Worm (Caenorhabditis elegans): ENCODE results near the gene far-6.

DNA sequence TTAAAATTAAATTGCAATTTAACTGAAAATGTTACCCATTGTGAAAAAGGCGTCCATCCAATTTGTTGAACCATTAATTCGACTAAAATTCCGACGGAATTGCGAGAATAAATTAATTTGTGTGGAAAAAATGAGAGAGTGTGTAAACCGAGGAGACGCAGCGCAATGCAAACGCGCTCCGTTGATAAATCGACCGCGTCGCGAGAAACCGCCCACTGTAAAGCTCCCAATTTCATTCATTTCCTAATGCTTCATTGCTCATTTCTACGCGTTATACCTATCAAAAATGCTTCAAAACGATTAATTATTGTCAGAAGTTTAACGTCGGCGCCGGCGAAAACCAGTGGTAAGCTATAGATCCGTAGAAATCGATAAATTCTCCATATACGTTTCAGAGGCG, 30.4 kb upstream of the far-6 start, which contains the start of the genes Y67H2A.2 and micu-1:
- TF ChIP-seq R02D3.7 (tag; optimal IDR thresholded peaks at IDR 0.05) = no peak
- TF ChIP-seq egl-27 (tag; optimal IDR thresholded peaks at IDR 0.05) = peak; percentile 17
- TF ChIP-seq elt-1 (tag; optimal IDR thresholded peaks at IDR 0.05) = no peak
- peak; percentile 82 to 87 for TF ChIP-seq lsy-2 (tag; optimal IDR thresholded peaks at IDR 0.05)
- peak; percentile 33 for TF ChIP-seq snpc-4 (tag; optimal IDR thresholded peaks at IDR 0.05)
- no peak for TF ChIP-seq ceh-82 (tag; optimal IDR thresholded peaks at IDR 0.05)
- no peak for TF ChIP-seq zag-1 (tag; optimal IDR thresholded peaks at IDR 0.05)
- TF ChIP-seq nhr-77 (tag; optimal IDR thresholded peaks at IDR 0.05) = no peak
- TF ChIP-seq gmeb-1 (tag; optimal IDR thresholded peaks at IDR 0.05) = peak; percentile 67
- TF ChIP-seq aly-2 (tag; optimal IDR thresholded peaks at IDR 0.05) = no peak
- no peak for TF ChIP-seq nhr-23 (tag; optimal IDR thresholded peaks at IDR 0.05)
- TF ChIP-seq ztf-11 (tag; optimal IDR thresholded peaks at IDR 0.05) = no peak
- TF ChIP-seq crh-2 (tag; optimal IDR thresholded peaks at IDR 0.05) = peak; percentile 81
- no peak for TF ChIP-seq nhr-237 (tag; optimal IDR thresholded peaks at IDR 0.05)
